Fruit fly (Drosophila melanogaster): ENCODE results near the gene Epp.

- TF ChIP-seq Sp1 (GFP tag; optimal IDR thresholded peaks at IDR 0.05) = no peak
- no peak for TF ChIP-seq br (GFP tag; optimal IDR thresholded peaks at IDR 0.05)
- no peak for TF ChIP-seq Dif (GFP tag; optimal IDR thresholded peaks at IDR 0.05; ENCODE audit: partially characterized antibody)
- TF ChIP-seq fru (GFP tag; optimal IDR thresholded peaks at IDR 0.05) = no peak
- TF ChIP-seq dmrt93B (GFP tag; optimal IDR thresholded peaks at IDR 0.05) = no peak
- TF ChIP-seq lola (GFP tag; optimal IDR thresholded peaks at IDR 0.05) = no peak
- TF ChIP-seq Hnf4 (GFP tag; optimal IDR thresholded peaks at IDR 0.05) = no peak
- TF ChIP-seq h (GFP tag; optimal IDR thresholded peaks at IDR 0.05) = no peak
- TF ChIP-seq usp (GFP tag; optimal IDR thresholded peaks at IDR 0.05) = no peak
- no peak for TF ChIP-seq CG9705 (GFP tag; optimal IDR thresholded peaks at IDR 0.05)
- TF ChIP-seq sv (GFP tag; optimal IDR thresholded peaks at IDR 0.05) = no peak
- no peak for TF ChIP-seq tai (GFP tag; optimal IDR thresholded peaks at IDR 0.05)
- no peak for TF ChIP-seq brk (GFP tag; optimal IDR thresholded peaks at IDR 0.05)
- TF ChIP-seq pan (optimal IDR thresholded peaks at IDR 0.05) = no peak
Measured at dm6 chr3R:23981645-23982044, 11.1 kb downstream of the Epp start.

All from whole organism, wandering third instar larva.